Fruit fly (Drosophila melanogaster) Kc167 (cell line): ENCODE measurements around the gene Cox10.

ENCODE experiments used
- Myc ChIP-seq: fragments of >200 bp; optimal IDR thresholded peaks from 2 replicates; lab custom pipeline; 2017; ENCODE audit warnings: missing external identifiers
- Sin3A ChIP-seq: fragments of >200 bp; optimal IDR thresholded peaks from 2 replicates; lab custom pipeline; 2018; ENCODE audit warnings: missing external identifiers
- h ChIP-seq: fragments of >200 bp; optimal IDR thresholded peaks from 3 replicates; lab custom pipeline; 2018; ENCODE audit warnings: missing external identifiers
- insv ChIP-seq: fragments of >200 bp; optimal IDR thresholded peaks from 3 replicates; lab custom pipeline; 2018; ENCODE audit warnings: missing external identifiers
- psq ChIP-seq: fragments of >200 bp; optimal IDR thresholded peaks from 2 replicates; lab custom pipeline; 2017; ENCODE audit warnings: missing external identifiers
- ttk ChIP-seq: sonication (Bioruptor generic); optimal IDR thresholded peaks from 2 replicates; lab custom pipeline; 2017; ENCODE audit warnings: missing external identifiers

DNA sequence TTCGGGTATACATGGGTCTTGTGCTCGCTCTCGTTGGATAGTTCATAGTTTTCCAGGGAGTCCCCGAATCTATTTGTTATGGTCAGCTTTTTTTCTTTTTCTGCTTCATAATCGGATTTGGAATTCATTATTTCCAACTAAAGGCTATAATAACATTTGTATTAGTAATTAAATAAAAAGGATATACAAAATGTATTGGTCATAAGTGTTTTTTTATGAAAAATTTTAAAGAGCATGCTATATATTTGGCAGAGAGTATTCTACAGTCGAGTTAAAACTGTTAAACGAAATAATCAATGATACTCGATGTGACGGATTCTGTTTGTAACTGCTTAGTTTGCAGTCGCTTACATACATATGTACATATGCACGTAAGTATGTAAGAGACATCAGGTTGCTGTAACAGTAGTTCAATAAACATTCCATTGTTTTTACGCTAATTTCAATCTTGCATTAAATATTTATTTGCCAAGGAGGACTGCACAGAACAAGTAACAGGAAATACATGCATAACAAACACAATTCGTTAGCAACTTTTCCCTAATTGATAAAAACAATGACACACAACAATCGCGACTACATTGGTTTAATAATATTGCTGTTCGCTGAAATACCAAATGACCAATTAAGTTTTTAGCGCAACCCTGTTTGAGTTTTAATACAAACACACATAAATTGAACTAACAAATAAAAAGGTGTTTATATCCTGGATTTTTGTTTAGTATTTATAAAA is 32.0 kb upstream of the Cox10 start:
- TF ChIP-seq insv (no peak), Sin3A (lab: Kevin White, UChicago) (no peak), psq (no peak), h (lab: Kevin White, UChicago) (no peak), ttk (no peak), Myc (no peak)
